Fruit fly (Drosophila melanogaster) whole organism, wandering third instar larva: ENCODE results near the gene Sp1.

ENCODE experiments used
- Abd-B ChIP-seq: fragments of >200 bp; optimal IDR thresholded peaks from 2 replicates; lab custom pipeline; 2017; ENCODE audit warnings: missing biosample characterization, missing genetic modification characterization
- CG32264 ChIP-seq: fragments of 200-800 bp; sonication (Bioruptor generic); optimal IDR thresholded peaks from 2 replicates; lab custom pipeline; 2016; ENCODE audit warnings: missing biosample characterization, missing genetic modification characterization
- CG9705 ChIP-seq: fragments of 200-800 bp; sonication (Bioruptor generic); optimal IDR thresholded peaks from 2 replicates; lab custom pipeline; 2018; ENCODE audit warnings: missing biosample characterization, mild to moderate bottlenecking, missing genetic modification characterization
- CrebA ChIP-seq: fragments of 200-800 bp; sonication (Bioruptor generic); optimal IDR thresholded peaks from 2 replicates; lab custom pipeline; 2016; ENCODE audit warnings: missing biosample characterization, mild to moderate bottlenecking, missing genetic modification characterization, borderline replicate concordance
- Dfd ChIP-seq: fragments of >200 bp; optimal IDR thresholded peaks from 2 replicates; lab custom pipeline; 2017; ENCODE audit warnings: missing biosample characterization, missing genetic modification characterization
- Dif ChIP-seq: fragments of 200-275, 200-300 bp; sonication (Bioruptor generic); optimal IDR thresholded peaks from 2 replicates; lab custom pipeline; 2018; ENCODE audit warnings: missing biosample characterization, missing genetic modification characterization; ENCODE audit not compliant: partially characterized antibody
- GATAd ChIP-seq: sonication (Bioruptor generic); optimal IDR thresholded peaks from 2 replicates; lab custom pipeline; 2016; ENCODE audit warnings: missing biosample characterization, missing genetic modification characterization
- HLH106 ChIP-seq: fragments of 200-800 bp; optimal IDR thresholded peaks from 3 replicates; lab custom pipeline; 2019; ENCODE audit warnings: missing biosample characterization, mild to moderate bottlenecking, missing genetic modification characterization, moderate library complexity
- Hnf4 ChIP-seq: fragments of 200-800 bp; sonication (Bioruptor generic); optimal IDR thresholded peaks from 2 replicates; lab custom pipeline; 2016; ENCODE audit warnings: missing biosample characterization, mild to moderate bottlenecking, missing genetic modification characterization
- Hr78 ChIP-seq: fragments of >200 bp; optimal IDR thresholded peaks from 2 replicates; lab custom pipeline; 2017; ENCODE audit warnings: missing biosample characterization, missing genetic modification characterization
- Hr83 ChIP-seq: fragments of 200-300 bp; sonication (Bioruptor generic); optimal IDR thresholded peaks from 2 replicates; lab custom pipeline; 2016; ENCODE audit warnings: missing biosample characterization, mild to moderate bottlenecking, missing genetic modification characterization, moderate library complexity; ENCODE audit not compliant: poor library complexity, severe bottlenecking
- Jra ChIP-seq: sonication (Bioruptor generic); optimal IDR thresholded peaks from 2 replicates; lab custom pipeline; 2016; ENCODE audit warnings: missing biosample characterization, missing genetic modification characterization
- Mio ChIP-seq: sonication (Bioruptor generic); optimal IDR thresholded peaks from 2 replicates; lab custom pipeline; 2016; ENCODE audit warnings: missing biosample characterization, missing genetic modification characterization
- Myc ChIP-seq: fragments of >200 bp; optimal IDR thresholded peaks from 2 replicates; lab custom pipeline; 2017
- N ChIP-seq: fragments of >200 bp; optimal IDR thresholded peaks from 2 replicates; lab custom pipeline; 2018; ENCODE audit warnings: missing biosample characterization, missing external identifiers, missing genetic modification characterization
- OdsH ChIP-seq: fragments of 200-800 bp; sonication (Bioruptor generic); optimal IDR thresholded peaks from 2 replicates; lab custom pipeline; 2016; ENCODE audit warnings: missing biosample characterization, mild to moderate bottlenecking, missing genetic modification characterization
- Rel ChIP-seq, 2 experiments: fragments of 200-800 bp; sonication (Bioruptor generic) in 1 of 2; optimal IDR thresholded peaks; 2 replicates in 1 of 2; 3 replicates in 1 of 2; lab custom pipeline; 2016 to 2019; ENCODE audit warnings: mild to moderate bottlenecking in 2 of 2, missing biosample characterization in 2 of 2, missing genetic modification characterization in 2 of 2, moderate library complexity in 1 of 2
- Sp1 ChIP-seq: fragments of 200-800 bp; sonication (Bioruptor generic); optimal IDR thresholded peaks from 3 replicates; lab custom pipeline; 2019; ENCODE audit warnings: missing biosample characterization, mild to moderate bottlenecking, missing genetic modification characterization, moderate library complexity
- Vsx2 ChIP-seq: fragments of 200-300, 225-300 bp; sonication (Bioruptor generic); optimal IDR thresholded peaks from 2 replicates; lab custom pipeline; 2018; ENCODE audit warnings: missing biosample characterization, missing genetic modification characterization; ENCODE audit not compliant: partially characterized antibody
- br ChIP-seq: fragments of 200-800 bp; sonication (Bioruptor generic); optimal IDR thresholded peaks from 2 replicates; lab custom pipeline; 2016; ENCODE audit warnings: missing biosample characterization, missing genetic modification characterization
- brk ChIP-seq: fragments of 200-800 bp; sonication (Bioruptor generic); optimal IDR thresholded peaks from 2 replicates; lab custom pipeline; 2016; ENCODE audit warnings: missing biosample characterization, mild to moderate bottlenecking, missing genetic modification characterization
- dl ChIP-seq, 2 experiments: fragments of 175-275, 200-275 bp in 1 of 2; fragments of 200-275 bp in 1 of 2; sonication (Bioruptor generic); optimal IDR thresholded peaks; lab custom pipeline; 2018; ENCODE audit warnings: mild to moderate bottlenecking in 2 of 2, missing biosample characterization in 2 of 2, missing genetic modification characterization in 2 of 2, moderate library complexity in 2 of 2; ENCODE audit not compliant: partially characterized antibody in 2 of 2, insufficient read depth in 1 of 2
- dmrt93B ChIP-seq: fragments of 200-800 bp; sonication (Bioruptor generic); optimal IDR thresholded peaks from 2 replicates; lab custom pipeline; 2018; ENCODE audit warnings: missing biosample characterization, mild to moderate bottlenecking, missing genetic modification characterization
- dsf ChIP-seq: sonication (Bioruptor generic); optimal IDR thresholded peaks from 2 replicates; lab custom pipeline; 2016; ENCODE audit warnings: missing biosample characterization, missing genetic modification characterization, borderline replicate concordance
- ey ChIP-seq: fragments of 200-800 bp; sonication (Bioruptor generic); optimal IDR thresholded peaks from 2 replicates; lab custom pipeline; 2016; ENCODE audit warnings: missing biosample characterization, missing genetic modification characterization
- foxo ChIP-seq, 2 experiments: fragments of 200-800 bp; sonication (Bioruptor generic); optimal IDR thresholded peaks; 2 replicates in 1 of 2; 3 replicates in 1 of 2; lab custom pipeline; 2016 to 2017; ENCODE audit warnings: missing biosample characterization in 2 of 2, missing genetic modification characterization in 2 of 2
- fru ChIP-seq: fragments of 200-800 bp; sonication (Bioruptor generic); optimal IDR thresholded peaks from 3 replicates; lab custom pipeline; 2016; ENCODE audit warnings: missing biosample characterization, mild to moderate bottlenecking, missing genetic modification characterization
- h ChIP-seq: fragments of 200-800 bp; sonication (Bioruptor generic); optimal IDR thresholded peaks from 3 replicates; lab custom pipeline; 2016; ENCODE audit warnings: missing biosample characterization, mild to moderate bottlenecking, missing genetic modification characterization
- jim ChIP-seq: fragments of 175-275, 200-325 bp; sonication (Bioruptor generic); optimal IDR thresholded peaks from 2 replicates; lab custom pipeline; 2016; ENCODE audit warnings: missing biosample characterization, mild to moderate bottlenecking, missing genetic modification characterization
- lola ChIP-seq: fragments of >200 bp; optimal IDR thresholded peaks from 2 replicates; lab custom pipeline; 2017; ENCODE audit warnings: missing biosample characterization, missing genetic modification characterization
- pan ChIP-seq: fragments of >200 bp; optimal IDR thresholded peaks from 2 replicates; lab custom pipeline; 2017
- psq ChIP-seq: fragments of 200-800 bp; sonication (Bioruptor generic); optimal IDR thresholded peaks from 3 replicates; lab custom pipeline; 2017; ENCODE audit warnings: missing biosample characterization, mild to moderate bottlenecking, missing genetic modification characterization, moderate library complexity
- rgr ChIP-seq: fragments of 200-800 bp; sonication (Bioruptor generic); optimal IDR thresholded peaks from 3 replicates; lab custom pipeline; 2016; ENCODE audit warnings: missing biosample characterization, mild to moderate bottlenecking, missing genetic modification characterization
- sage ChIP-seq: fragments of 200-800 bp; sonication (Bioruptor generic); optimal IDR thresholded peaks from 2 replicates; lab custom pipeline; 2016; ENCODE audit warnings: missing biosample characterization, mild to moderate bottlenecking, missing genetic modification characterization
- sv ChIP-seq: fragments of 200-800 bp; sonication (Bioruptor generic); optimal IDR thresholded peaks from 3 replicates; lab custom pipeline; 2016; ENCODE audit warnings: missing biosample characterization, missing genetic modification characterization
- tai ChIP-seq: sonication (Bioruptor generic); optimal IDR thresholded peaks from 2 replicates; lab custom pipeline; 2016; ENCODE audit warnings: missing biosample characterization, missing genetic modification characterization
- usp ChIP-seq: fragments of >200 bp; optimal IDR thresholded peaks from 2 replicates; lab custom pipeline; 2017; ENCODE audit warnings: missing biosample characterization, missing genetic modification characterization
- woc ChIP-seq: sonication (Bioruptor generic); optimal IDR thresholded peaks from 2 replicates; lab custom pipeline; 2016; ENCODE audit warnings: missing biosample characterization, mild to moderate bottlenecking, missing genetic modification characterization

Gene Sp1

DNA sequence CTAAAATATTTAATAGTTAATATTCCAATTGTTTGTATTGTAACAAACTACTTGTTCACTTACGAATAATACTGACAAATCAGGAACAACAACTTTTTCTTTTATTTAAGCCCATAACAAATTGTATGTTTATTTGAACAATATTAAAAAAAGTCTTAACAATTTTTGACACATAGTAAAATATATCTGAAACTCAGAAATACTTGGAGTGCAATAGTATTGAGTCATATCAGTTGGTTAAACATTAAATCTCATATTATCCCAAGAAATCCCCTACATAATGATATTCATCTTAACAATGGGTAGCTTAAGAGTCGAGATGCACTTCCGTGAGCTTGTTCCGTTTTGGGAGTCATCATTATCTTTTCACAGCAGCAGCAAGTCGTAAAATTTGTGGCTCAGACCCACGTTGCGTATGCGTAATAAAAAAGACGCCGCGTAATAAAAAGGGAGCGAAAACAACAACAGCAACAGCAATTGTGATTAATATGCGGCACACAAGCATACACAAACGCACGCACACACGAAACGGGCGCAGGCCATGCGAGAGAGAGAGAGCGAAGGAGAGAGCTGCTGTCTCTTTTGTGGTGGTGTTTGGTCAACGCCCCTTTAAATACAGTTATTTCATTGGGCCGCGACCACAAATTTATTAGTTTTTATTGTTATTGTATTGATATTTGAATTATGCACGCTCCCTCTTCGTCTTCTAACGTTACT is 37.0 kb upstream of the Sp1 start:
- TF ChIP-seq Mio (GFP tag; lab: Kevin White, UChicago) (no peak), fru (GFP tag; lab: Kevin White, UChicago) (no peak), sage (no peak), jim (GFP tag; lab: Kevin White, UChicago) (no peak), rgr (no peak), N (GFP tag; lab: Kevin White, UChicago) (no peak), Dif (GFP tag; lab: Kevin White, UChicago) (no peak), Jra (no peak)

DNA sequence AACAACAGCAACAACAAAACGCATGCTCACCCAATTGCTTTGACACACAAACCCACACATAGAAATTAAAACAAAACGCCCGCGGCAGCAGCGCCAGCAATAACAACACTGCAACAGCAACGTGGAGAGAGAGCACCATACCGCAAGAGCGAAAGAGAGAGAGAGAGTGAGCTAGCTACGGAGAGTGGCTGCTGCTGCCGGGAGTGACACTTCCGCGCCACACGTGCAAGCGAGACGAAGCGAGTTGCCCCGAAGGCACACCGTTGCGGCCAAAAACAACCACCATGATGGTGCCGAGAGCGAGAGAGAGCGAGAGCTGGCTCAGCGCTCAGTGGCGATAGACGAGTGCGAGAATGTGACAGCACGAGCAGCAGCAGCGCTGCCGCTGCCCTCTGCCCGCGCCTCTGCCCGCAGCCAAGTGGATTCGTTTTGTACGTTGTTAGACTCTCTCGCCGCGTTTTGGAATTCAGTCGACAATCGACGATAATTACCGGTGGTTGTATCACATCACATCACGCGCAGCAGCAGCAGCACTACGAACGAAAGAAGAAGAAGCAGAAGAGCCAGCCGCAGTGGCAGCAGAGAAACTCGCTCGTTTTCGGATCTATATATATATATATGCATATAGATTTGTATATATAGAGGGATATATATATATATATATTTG is 35.6 kb upstream of the Sp1 start, which contains the start of gene btd:
Gene btd, plus strand, starts transcription at position 467 of the 667 bp plus-strand sequence.
- TF ChIP-seq Rel (GFP tag; optimal IDR thresholded peaks at IDR 0.05; lab: Kevin White, UChicago) = no peak
- TF ChIP-seq Rel (tag; optimal IDR thresholded peaks at IDR 0.05; lab: Kevin White, UChicago) = no peak
- TF ChIP-seq h = no peak
- TF ChIP-seq Hnf4 (GFP tag; lab: Kevin White, UChicago) = no peak
- TF ChIP-seq Myc = no peak
- TF ChIP-seq Jra = no peak
- peak; percentile 40 to 55 for TF ChIP-seq dl (GFP tag; optimal IDR thresholded peaks at IDR 0.05; lab: Kevin White, UChicago; ENCODE audit: insufficient read depth in 1 of 2, partially characterized antibody in 2 of 2)
- TF ChIP-seq usp (GFP tag; lab: Kevin White, UChicago) = no peak
- TF ChIP-seq CrebA (GFP tag; lab: Kevin White, UChicago) = no peak
- TF ChIP-seq fru (GFP tag; lab: Kevin White, UChicago) = no peak
- TF ChIP-seq sv (GFP tag; lab: Kevin White, UChicago) = no peak
- no peak for TF ChIP-seq sage
- no peak for TF ChIP-seq lola (GFP tag; lab: Kevin White, UChicago)
- TF ChIP-seq Hr78 = no peak
- TF ChIP-seq br (GFP tag; lab: Kevin White, UChicago) = no peak
- no peak for TF ChIP-seq Abd-B (GFP tag; lab: Kevin White, UChicago)
- TF ChIP-seq HLH106 (tag; lab: Kevin White, UChicago) = no peak
- TF ChIP-seq brk (GFP tag; lab: Kevin White, UChicago) = no peak
- TF ChIP-seq Dif (GFP tag; lab: Kevin White, UChicago) = peak; percentile 47
- TF ChIP-seq ey = no peak
- TF ChIP-seq Mio (GFP tag; lab: Kevin White, UChicago) = no peak
- no peak for TF ChIP-seq dmrt93B (GFP tag; lab: Kevin White, UChicago)
- no peak for TF ChIP-seq pan
- no peak for TF ChIP-seq rgr
- no peak for TF ChIP-seq N (GFP tag; lab: Kevin White, UChicago)
- no peak for TF ChIP-seq GATAd (GFP tag; lab: Kevin White, UChicago)
- no peak for TF ChIP-seq foxo (GFP tag; optimal IDR thresholded peaks at IDR 0.05; lab: Kevin White, UChicago)
- TF ChIP-seq jim (GFP tag; lab: Kevin White, UChicago) = peak; percentile 91
- no peak for TF ChIP-seq Dfd (GFP tag; lab: Kevin White, UChicago)
- TF ChIP-seq dsf (GFP tag; lab: Kevin White, UChicago) = no peak
- TF ChIP-seq Sp1 (GFP tag; lab: Kevin White, UChicago) = peak; percentile 16
- no peak for TF ChIP-seq OdsH (GFP tag; lab: Kevin White, UChicago)
- TF ChIP-seq Vsx2 (GFP tag; lab: Kevin White, UChicago) = peak; percentile 51
- no peak for TF ChIP-seq CG32264
- no peak for TF ChIP-seq tai
- peak; percentile 15 for TF ChIP-seq Hr83 (GFP tag; lab: Kevin White, UChicago)
- TF ChIP-seq CG9705 = no peak
- no peak for TF ChIP-seq woc
- no peak for TF ChIP-seq psq
